Worm (Caenorhabditis elegans) whole organism, L1 larva: Measurements from ENCODE around the gene K09A9.6.

Experiments used
- aly-2 ChIP-seq: fragments of 150-350 bp; optimal IDR thresholded peaks from 2 replicates; lab custom pipeline; 2014; ENCODE audit warnings: missing biosample characterization, missing genetic modification characterization
- blmp-1 ChIP-seq: fragments of 150-350 bp; optimal IDR thresholded peaks from 2 replicates; lab custom pipeline; 2014; ENCODE audit warnings: missing biosample characterization, missing genetic modification characterization
- dpl-1 ChIP-seq, 3 experiments: fragments of 150-350 bp in 2 of 3; sonication (generic microtip) in 1 of 3; optimal IDR thresholded peaks; 2 replicates each; lab custom pipeline; 2014 to 2017; ENCODE audit warnings: missing biosample characterization in 3 of 3, missing genetic modification characterization in 3 of 3, missing genetic modification reagents in 3 of 3
- efl-1 ChIP-seq, 4 experiments: fragments of 150-350 bp; optimal IDR thresholded peaks in 3 of 4; peaks in 1 of 4; 1 replicate in 1 of 4; 2 replicates in 3 of 4; lab custom pipeline; 2014; ENCODE audit warnings: missing biosample characterization in 2 of 4, missing genetic modification characterization in 2 of 4, missing genetic modification reagents in 2 of 4
- hpl-2 ChIP-seq: fragments of 150-350 bp; optimal IDR thresholded peaks from 2 replicates; lab custom pipeline; 2014; ENCODE audit warnings: missing biosample characterization, missing genetic modification reagents, missing genetic modification characterization
- lin-39 ChIP-seq: fragments of 150-350 bp; optimal IDR thresholded peaks from 2 replicates; lab custom pipeline; 2014; ENCODE audit warnings: missing biosample characterization, missing genetic modification reagents, missing genetic modification characterization
- mdl-1 ChIP-seq, 2 experiments: fragments of 150-350 bp; optimal IDR thresholded peaks; 2 replicates each; lab custom pipeline; 2014 to 2017; ENCODE audit warnings: missing biosample characterization in 2 of 2, missing genetic modification characterization in 2 of 2, inconsistent platforms in 1 of 2
- nhr-76 ChIP-seq: sonication (generic microtip); optimal IDR thresholded peaks from 2 replicates; lab custom pipeline; 2017; ENCODE audit warnings: missing biosample characterization, missing genetic modification characterization

DNA sequence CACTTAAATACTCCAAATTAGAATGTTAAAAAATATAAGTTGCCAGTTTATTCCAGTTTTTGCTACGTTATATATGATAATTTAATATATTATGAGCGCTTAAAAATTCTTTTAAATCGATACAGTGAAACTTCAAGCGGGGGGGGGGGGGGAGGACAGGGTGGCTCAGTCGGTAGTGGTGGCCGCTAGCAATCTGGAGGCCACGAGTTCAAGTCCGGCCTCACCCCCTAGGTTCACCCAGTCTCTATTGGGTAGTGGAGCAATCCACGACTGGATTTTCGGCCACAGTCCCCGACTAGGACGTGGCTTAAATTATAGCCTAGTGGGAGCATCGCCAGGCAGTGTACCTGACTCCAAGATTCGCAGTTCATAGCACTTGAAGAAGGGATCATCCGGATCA lies 44.0 kb downstream of the K09A9.6 start:
- no peak for TF ChIP-seq dpl-1 (GFP tag; optimal IDR thresholded peaks at IDR 0.05; lab: Kevin White, UChicago)
- TF ChIP-seq mdl-1 (tag; optimal IDR thresholded peaks at IDR 0.05; lab: Kevin White, UChicago), result no peak
- no peak for TF ChIP-seq lin-39 (tag; lab: Kevin White, UChicago)
- TF ChIP-seq aly-2 (tag; lab: Kevin White, UChicago), result no peak
- TF ChIP-seq blmp-1 (tag; lab: Kevin White, UChicago), result no peak
- TF ChIP-seq efl-1 (optimal IDR thresholded peaks at IDR 0.05; lab: Kevin White, UChicago), result no peak
- TF ChIP-seq efl-1 (GFP tag; optimal IDR thresholded peaks at IDR 0.05 in 1 of 2; lab: Kevin White, UChicago), result no peak
- TF ChIP-seq nhr-76 (tag; lab: Kevin White, UChicago), result no peak
- TF ChIP-seq hpl-2 (GFP tag; lab: Kevin White, UChicago), result no peak
